Worm (Caenorhabditis elegans) whole organism, early embryonic: Measurements from ENCODE around the gene F54A3.6.

ENCODE experiments used
- ama-1 ChIP-seq: fragments of 150-350 bp; optimal IDR thresholded peaks from 2 replicates; lab custom pipeline; 2014
- tbx-11 ChIP-seq: fragments of 200-800 bp; sonication (Bioruptor generic); IDR thresholded peaks from 2 replicates; pipeline ENCODE4 v1.3.6; 2022; ENCODE audit warnings: missing genetic modification characterization, missing compliant biosample characterization

DNA sequence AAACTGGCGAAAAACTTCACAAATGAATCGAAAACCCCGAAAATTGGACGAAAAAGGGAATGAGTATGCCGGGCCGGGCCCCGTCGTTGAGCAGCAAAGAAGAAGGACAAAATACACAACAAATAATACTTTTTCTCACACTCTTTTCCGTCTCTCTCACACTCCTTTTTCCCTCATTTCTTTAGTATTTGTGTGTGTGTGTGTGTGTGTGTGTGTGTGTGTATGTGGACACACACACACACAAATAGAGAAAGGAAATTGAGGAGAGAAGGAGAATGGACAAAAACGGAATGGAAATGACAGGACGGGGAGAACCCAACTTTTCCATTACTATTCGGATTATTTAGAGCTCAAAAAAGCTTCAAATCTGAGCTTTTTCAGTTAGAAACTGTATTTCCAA lies 36.7 kb downstream of the F54A3.6 start:
- TF ChIP-seq tbx-11 (no peak), ama-1 (no peak)
